Fruit fly (Drosophila melanogaster) whole organism, embryonic: ENCODE results near the gene Pxd.

Experiments
- Ada2b ChIP-seq: fragments of 200-800 bp; sonication (Bioruptor generic); IDR thresholded peaks from 2 replicates; pipeline ENCODE4 v1.3.6; 2022; ENCODE audit warnings: missing biosample characterization, missing genetic modification characterization
- B-H2 ChIP-seq: fragments of 200-800 bp; sonication (Bioruptor generic); optimal IDR thresholded peaks from 2 replicates; lab custom pipeline; 2018; ENCODE audit warnings: missing biosample characterization, mild to moderate bottlenecking, missing genetic modification characterization
- C15 ChIP-seq: fragments of 200-800 bp; sonication (Bioruptor generic); IDR thresholded peaks from 3 replicates; pipeline ENCODE4 v1.3.6; 2022; ENCODE audit warnings: missing biosample characterization, missing genetic modification characterization
- CG10366 ChIP-seq: fragments of 200-800 bp; sonication (Bioruptor generic); IDR thresholded peaks from 2 replicates; pipeline ENCODE4 v1.3.6; 2022; ENCODE audit warnings: missing biosample characterization, missing genetic modification characterization
- CG10979 ChIP-seq: fragments of 200-800 bp; sonication (Bioruptor generic); optimal IDR thresholded peaks from 2 replicates; lab custom pipeline; 2018; ENCODE audit warnings: missing biosample characterization, mild to moderate bottlenecking, missing genetic modification characterization, moderate library complexity
- CG11247 ChIP-seq: fragments of 200-800 bp; sonication (Bioruptor generic); IDR thresholded peaks from 2 replicates; pipeline ENCODE4 v1.3.6; 2022; ENCODE audit warnings: missing biosample characterization, missing genetic modification characterization
- CG12219 ChIP-seq: fragments of 200-800 bp; sonication (Bioruptor generic); optimal IDR thresholded peaks from 3 replicates; lab custom pipeline; 2018; ENCODE audit warnings: missing biosample characterization, mild to moderate bottlenecking, missing genetic modification characterization
- CG15601 ChIP-seq: fragments of 200-800 bp; sonication (Bioruptor generic); optimal IDR thresholded peaks from 3 replicates; lab custom pipeline; 2019; ENCODE audit warnings: missing biosample characterization, mild to moderate bottlenecking, missing genetic modification characterization, moderate library complexity
- CG15696 ChIP-seq: fragments of 200-800 bp; sonication (Bioruptor generic); optimal IDR thresholded peaks from 2 replicates; lab custom pipeline; 2019; ENCODE audit warnings: missing biosample characterization, mild to moderate bottlenecking, missing genetic modification characterization, moderate library complexity
- CG17612 ChIP-seq: fragments of 200-800 bp; sonication (Bioruptor generic); IDR thresholded peaks from 2 replicates; pipeline ENCODE4 v1.3.6; 2022; ENCODE audit warnings: missing biosample characterization, missing genetic modification characterization
- CG18262 ChIP-seq: fragments of 200-800 bp; optimal IDR thresholded peaks from 3 replicates; lab custom pipeline; 2019; ENCODE audit warnings: missing biosample characterization, mild to moderate bottlenecking, missing genetic modification characterization, moderate library complexity
- CG2120 ChIP-seq: fragments of 200-800 bp; sonication (Bioruptor generic); optimal IDR thresholded peaks from 3 replicates; lab custom pipeline; 2016; ENCODE audit warnings: missing biosample characterization, missing genetic modification characterization
- CG2678 ChIP-seq: fragments of 200-800 bp; sonication (Bioruptor generic); optimal IDR thresholded peaks from 3 replicates; lab custom pipeline; 2019; ENCODE audit warnings: missing biosample characterization, mild to moderate bottlenecking, missing genetic modification characterization, moderate library complexity
- CG30431 ChIP-seq: fragments of 200-800 bp; sonication (Bioruptor generic); optimal IDR thresholded peaks from 2 replicates; lab custom pipeline; 2017; ENCODE audit warnings: missing biosample characterization, missing genetic modification characterization
- CG4282 ChIP-seq: fragments of 200-800 bp; sonication (Bioruptor generic); optimal IDR thresholded peaks from 2 replicates; lab custom pipeline; 2016; ENCODE audit warnings: missing biosample characterization, missing genetic modification characterization
- CG4820 ChIP-seq: fragments of 200-800 bp; sonication (Bioruptor generic); optimal IDR thresholded peaks from 3 replicates; lab custom pipeline; 2016; ENCODE audit warnings: missing biosample characterization, missing genetic modification characterization
- CG6654 ChIP-seq: fragments of 200-800 bp; sonication (Bioruptor generic); optimal IDR thresholded peaks from 2 replicates; lab custom pipeline; 2017; ENCODE audit warnings: missing biosample characterization, mild to moderate bottlenecking, missing genetic modification characterization
- CG9437 ChIP-seq: fragments of 200-800 bp; sonication (Bioruptor generic); optimal IDR thresholded peaks from 2 replicates; lab custom pipeline; 2018; ENCODE audit warnings: missing biosample characterization, mild to moderate bottlenecking, missing genetic modification characterization
- CHES-1-like ChIP-seq: fragments of 200-800 bp; sonication (Bioruptor generic); optimal IDR thresholded peaks from 2 replicates; lab custom pipeline; 2016; ENCODE audit warnings: missing biosample characterization, missing genetic modification characterization
- Dek ChIP-seq: fragments of 200-800 bp; sonication (Bioruptor generic); optimal IDR thresholded peaks from 3 replicates; lab custom pipeline; 2019; ENCODE audit warnings: missing biosample characterization, mild to moderate bottlenecking, missing genetic modification characterization, moderate library complexity
- Dip3 ChIP-seq: fragments of 200-800 bp; sonication (Bioruptor generic); optimal IDR thresholded peaks from 3 replicates; lab custom pipeline; 2016; ENCODE audit warnings: missing biosample characterization, missing genetic modification characterization
- H2.0 ChIP-seq: fragments of 200-800 bp; sonication (Bioruptor generic); IDR thresholded peaks from 2 replicates; pipeline ENCODE4 v1.3.6; 2022; ENCODE audit warnings: missing biosample characterization, missing genetic modification characterization
- MBD-R2 ChIP-seq: fragments of 200-800 bp; sonication (Bioruptor generic); IDR thresholded peaks from 2 replicates; pipeline ENCODE4 v1.3.6; 2022; ENCODE audit warnings: missing biosample characterization, missing genetic modification characterization
- Nf-YA ChIP-seq: fragments of 200-800 bp; sonication (Bioruptor generic); IDR thresholded peaks from 2 replicates; pipeline ENCODE4 v1.3.6; 2022; ENCODE audit warnings: missing biosample characterization, missing genetic modification characterization
- Nf-YB ChIP-seq: fragments of 200-800 bp; sonication (Bioruptor generic); optimal IDR thresholded peaks from 3 replicates; lab custom pipeline; 2019; ENCODE audit warnings: missing biosample characterization, mild to moderate bottlenecking, missing genetic modification characterization, moderate library complexity
- Rfx ChIP-seq: fragments of 200-800 bp; sonication (Bioruptor generic); IDR thresholded peaks from 2 replicates; pipeline ENCODE4 v1.3.6; 2022; ENCODE audit warnings: missing biosample characterization, missing genetic modification characterization
- Taf1 ChIP-seq: fragments of 200-800 bp; sonication (Bioruptor generic); IDR thresholded peaks from 2 replicates; pipeline ENCODE4 v1.3.6; 2022; ENCODE audit warnings: missing biosample characterization, missing genetic modification characterization
- Vsx1 ChIP-seq: fragments of 200-800 bp; sonication (Bioruptor generic); optimal IDR thresholded peaks from 2 replicates; lab custom pipeline; 2017; ENCODE audit warnings: missing biosample characterization, mild to moderate bottlenecking, missing genetic modification characterization, missing genetic modification reagents
- YL-1 ChIP-seq: fragments of 200-800 bp; sonication (Bioruptor generic); optimal IDR thresholded peaks from 3 replicates; lab custom pipeline; 2017; ENCODE audit warnings: missing biosample characterization, mild to moderate bottlenecking, missing genetic modification characterization
- bowl ChIP-seq: fragments of 200-800 bp; sonication (Bioruptor generic); IDR thresholded peaks from 2 replicates; pipeline ENCODE4 v1.3.6; 2022; ENCODE audit warnings: missing biosample characterization, missing genetic modification characterization
- ci ChIP-seq: fragments of 200-800 bp; sonication (Bioruptor generic); IDR thresholded peaks from 3 replicates; pipeline ENCODE4 v1.3.6; 2022; ENCODE audit warnings: missing biosample characterization, missing genetic modification characterization
- corto ChIP-seq: fragments of 200-800 bp; sonication (Bioruptor generic); optimal IDR thresholded peaks from 2 replicates; lab custom pipeline; 2016; ENCODE audit warnings: missing biosample characterization, mild to moderate bottlenecking, missing genetic modification characterization, moderate library complexity
- dan ChIP-seq: fragments of 200-800 bp; sonication (Bioruptor generic); IDR thresholded peaks from 2 replicates; pipeline ENCODE4 v1.3.6; 2022; ENCODE audit warnings: missing biosample characterization, missing genetic modification characterization
- danr ChIP-seq: fragments of 200-800 bp; sonication (Bioruptor generic); IDR thresholded peaks from 2 replicates; pipeline ENCODE4 v1.3.6; 2022; ENCODE audit warnings: missing biosample characterization, missing genetic modification characterization
- dmrt11E ChIP-seq: fragments of 200-800 bp; sonication (Bioruptor generic); optimal IDR thresholded peaks from 3 replicates; lab custom pipeline; 2018; ENCODE audit warnings: missing biosample characterization, mild to moderate bottlenecking, missing genetic modification characterization, moderate library complexity
- esg ChIP-seq: fragments of 200-800 bp; sonication (Bioruptor generic); conservative IDR thresholded peaks from 2 replicates; pipeline ENCODE4 v1.3.6; 2022; ENCODE audit warnings: missing biosample characterization, missing genetic modification characterization
- ind ChIP-seq: fragments of 200-800 bp; sonication (Bioruptor generic); optimal IDR thresholded peaks from 3 replicates; lab custom pipeline; 2016; ENCODE audit warnings: missing biosample characterization, missing genetic modification characterization
- jigr1 ChIP-seq: fragments of 200-800 bp; sonication (Bioruptor generic); IDR thresholded peaks from 3 replicates; pipeline ENCODE4 v1.3.6; 2022; ENCODE audit warnings: missing biosample characterization, missing genetic modification characterization
- kah ChIP-seq: fragments of 200-800 bp; sonication (Bioruptor generic); optimal IDR thresholded peaks from 2 replicates; lab custom pipeline; 2018; ENCODE audit warnings: missing biosample characterization, mild to moderate bottlenecking, missing genetic modification characterization
- nom ChIP-seq: fragments of 200-800 bp; sonication (Bioruptor generic); optimal IDR thresholded peaks from 2 replicates; lab custom pipeline; 2017; ENCODE audit warnings: missing biosample characterization, missing genetic modification characterization, mild to moderate bottlenecking, moderate library complexity, missing genetic modification reagents
- pita ChIP-seq: fragments of 200-800 bp; sonication (Bioruptor generic); optimal IDR thresholded peaks from 2 replicates; lab custom pipeline; 2017; ENCODE audit warnings: missing biosample characterization, mild to moderate bottlenecking, missing genetic modification characterization
- psq ChIP-seq: fragments of 200-800 bp; sonication (Bioruptor generic); optimal IDR thresholded peaks from 2 replicates; lab custom pipeline; 2017; ENCODE audit warnings: missing biosample characterization, missing genetic modification characterization
- ranshi ChIP-seq: fragments of 200-800 bp; sonication (Bioruptor generic); IDR thresholded peaks from 2 replicates; pipeline ENCODE4 v1.3.6; 2022; ENCODE audit warnings: missing biosample characterization, missing genetic modification characterization
- run ChIP-seq: fragments of 200-800 bp; sonication (Bioruptor generic); optimal IDR thresholded peaks from 3 replicates; lab custom pipeline; 2018; ENCODE audit warnings: missing biosample characterization, mild to moderate bottlenecking, missing genetic modification characterization
- sc ChIP-seq, 3 experiments: fragments of >200 bp in 2 of 3; fragments of 200-800 bp in 1 of 3; sonication (Bioruptor generic) in 1 of 3; optimal IDR thresholded peaks; 2 replicates in 2 of 3; 3 replicates in 1 of 3; lab custom pipeline; 2017; ENCODE audit warnings: mild to moderate bottlenecking in 1 of 3, missing biosample characterization in 1 of 3, missing genetic modification characterization in 1 of 3, missing genetic modification reagents in 1 of 3
- sqz ChIP-seq: fragments of 200-800 bp; sonication (Bioruptor generic); optimal IDR thresholded peaks from 3 replicates; lab custom pipeline; 2018; ENCODE audit warnings: missing biosample characterization, mild to moderate bottlenecking, missing genetic modification characterization
- stwl ChIP-seq: fragments of 200-800 bp; sonication (Bioruptor generic); optimal IDR thresholded peaks from 3 replicates; lab custom pipeline; 2018; ENCODE audit warnings: missing biosample characterization, mild to moderate bottlenecking, missing genetic modification characterization, moderate library complexity
- tup ChIP-seq: fragments of 200-800 bp; sonication (Bioruptor generic); optimal IDR thresholded peaks from 2 replicates; lab custom pipeline; 2016; ENCODE audit warnings: missing biosample characterization, mild to moderate bottlenecking, missing genetic modification characterization, moderate library complexity

Gene Pxd

DNA sequence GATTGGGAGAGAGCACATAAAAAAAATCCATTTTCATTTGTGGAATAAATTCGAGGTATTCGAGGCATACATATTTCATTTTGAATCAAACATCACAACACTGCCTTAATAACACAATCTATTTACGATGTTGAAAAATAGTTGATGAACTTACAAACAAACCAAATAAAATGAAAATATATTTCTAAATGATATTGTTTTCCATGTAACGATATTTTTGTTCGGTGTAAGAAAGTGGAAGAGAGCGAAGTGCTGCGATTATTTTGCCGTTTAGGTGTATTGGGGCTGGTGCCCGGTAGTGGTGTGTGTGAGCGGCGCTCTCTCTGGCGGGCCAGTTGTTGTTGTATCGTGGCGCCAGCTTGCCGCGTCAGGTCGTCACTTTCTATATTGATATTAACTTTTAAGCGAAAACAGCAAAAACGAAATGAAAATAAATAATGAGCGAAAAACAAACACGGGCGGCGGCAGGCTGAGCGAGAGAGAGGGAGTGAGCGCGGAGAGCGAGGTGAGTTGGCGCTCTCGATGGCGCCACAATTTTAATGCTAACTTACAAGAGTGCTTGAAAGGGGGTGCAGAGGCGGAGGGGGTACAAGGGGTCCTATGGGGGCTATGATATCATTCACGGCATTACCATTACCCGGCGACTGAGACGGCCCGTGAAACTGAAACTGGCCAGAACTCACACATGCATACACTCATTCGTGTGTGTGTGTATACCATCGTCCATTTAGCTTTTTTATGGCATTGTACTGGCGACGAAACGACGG lies 50.8 kb downstream of the Pxd start (continued):
- TF ChIP-seq CG17612 (GFP tag; lab: Robert Waterston, UW) (peak; percentile 59; the same call in 1 of the 2 replicates), CG6654 (GFP tag; lab: Kevin White, UChicago) (peak; percentile 78), YL-1 (GFP tag; lab: Kevin White, UChicago) (peak; percentile 68), corto (GFP tag; lab: Kevin White, UChicago) (peak; percentile 96), bowl (GFP tag; lab: Robert Waterston, UW) (peak; percentile 62; the same call in 1 of the 2 replicates), sqz (GFP tag; lab: Kevin White, UChicago) (peak; percentile 93), psq (peak; percentile 79), C15 (GFP tag; lab: Robert Waterston, UW) (0 out of 3 replicates have a peak, but pooled peaks have one; percentile 54), H2.0 (GFP tag; lab: Robert Waterston, UW) (peak; percentile 77), Taf1 (GFP tag; lab: Robert Waterston, UW) (peak; percentile 65; the same call in 1 of the 2 replicates), stwl (tag; lab: Kevin White, UChicago) (peak; percentile 16), Nf-YB (GFP tag; lab: Kevin White, UChicago) (peak; percentile 83), CG12219 (peak; percentile 92), CHES-1-like (GFP tag; lab: Kevin White, UChicago) (peak; percentile 90), Ada2b (GFP tag; lab: Robert Waterston, UW) (peak; percentile 89), sc (optimal IDR thresholded peaks at IDR 0.05; lab: Kevin White, UChicago) (no peak), sc (GFP tag; optimal IDR thresholded peaks at IDR 0.05; lab: Kevin White, UChicago) (peak; percentile 85), esg (GFP tag; lab: Robert Waterston, UW) (peak; percentile 89), CG10366 (GFP tag; lab: Robert Waterston, UW) (peak; percentile 87), MBD-R2 (GFP tag; lab: Robert Waterston, UW) (peak; percentile 50; the same call in 1 of the 2 replicates), dmrt11E (tag; lab: Kevin White, UChicago) (peak; percentile 83), B-H2 (GFP tag; lab: Kevin White, UChicago) (peak; percentile 69), kah (peak; percentile 82), ci (GFP tag; lab: Robert Waterston, UW) (peak; percentile 90), CG11247 (GFP tag; lab: Robert Waterston, UW) (peak; percentile 64), Dek (tag; lab: Kevin White, UChicago) (peak; percentile 85), dan (GFP tag; lab: Robert Waterston, UW) (no peak), ranshi (GFP tag; lab: Robert Waterston, UW) (peak; percentile 71), tup (GFP tag; lab: Kevin White, UChicago) (peak; percentile 43), Rfx (peak; percentile 91), CG2120 (GFP tag; lab: Kevin White, UChicago) (peak; percentile 98), pita (GFP tag; lab: Kevin White, UChicago) (no peak), run (peak; percentile 93), Dip3 (GFP tag; lab: Kevin White, UChicago) (peak; percentile 93), CG4820 (GFP tag; lab: Kevin White, UChicago) (peak; percentile 88), CG4282 (GFP tag; lab: Kevin White, UChicago) (peak; percentile 55), CG9437 (GFP tag; lab: Kevin White, UChicago) (peak; percentile 90), ind (GFP tag; lab: Kevin White, UChicago) (peak; percentile 94), CG30431 (GFP tag; lab: Kevin White, UChicago) (peak; percentile 82), CG15696 (tag; lab: Kevin White, UChicago) (peak; percentile 67), Vsx1 (GFP tag; lab: Kevin White, UChicago) (peak; percentile 85), nom (GFP tag; lab: Kevin White, UChicago) (peak; percentile 93), danr (GFP tag; lab: Robert Waterston, UW) (peak; percentile 82), CG2678 (tag; lab: Kevin White, UChicago) (peak; percentile 97), CG10979 (tag; lab: Kevin White, UChicago) (peak; percentile 95), CG18262 (tag; lab: Kevin White, UChicago) (peak; percentile 97), CG15601 (tag; lab: Kevin White, UChicago) (peak; percentile 94), jigr1 (GFP tag; lab: Robert Waterston, UW) (0 out of 3 replicates have a peak, but pooled peaks have one; percentile 47), Nf-YA (GFP tag; lab: Robert Waterston, UW) (peak; percentile 40)
